Worm (Caenorhabditis elegans) whole organism, L1 larva: ENCODE measurements around the gene fbxa-4.

ENCODE experiments used
- F16B12.6 ChIP-seq: fragments of 150-350 bp; optimal IDR thresholded peaks from 2 replicates; lab custom pipeline; 2014; ENCODE audit warnings: missing biosample characterization, missing genetic modification characterization
- aly-2 ChIP-seq: fragments of 150-350 bp; optimal IDR thresholded peaks from 2 replicates; lab custom pipeline; 2014; ENCODE audit warnings: missing biosample characterization, missing genetic modification characterization
- blmp-1 ChIP-seq: fragments of 150-350 bp; optimal IDR thresholded peaks from 2 replicates; lab custom pipeline; 2014; ENCODE audit warnings: missing biosample characterization, missing genetic modification characterization
- ceh-90 ChIP-seq: sonication (generic microtip); optimal IDR thresholded peaks from 2 replicates; lab custom pipeline; 2016; ENCODE audit warnings: missing genetic modification characterization, missing compliant biosample characterization
- dsc-1 ChIP-seq: sonication (generic microtip); optimal IDR thresholded peaks from 2 replicates; lab custom pipeline; 2016; ENCODE audit warnings: mild to moderate bottlenecking, missing genetic modification characterization, missing compliant biosample characterization
- efl-1 ChIP-seq, 4 experiments: fragments of 150-350 bp; optimal IDR thresholded peaks in 3 of 4; peaks in 1 of 4; 1 replicate in 1 of 4; 2 replicates in 3 of 4; lab custom pipeline; 2014; ENCODE audit warnings: missing biosample characterization in 2 of 4, missing genetic modification characterization in 2 of 4, missing genetic modification reagents in 2 of 4
- elt-2 ChIP-seq: sonication (generic microtip); optimal IDR thresholded peaks from 2 replicates; lab custom pipeline; 2016; ENCODE audit warnings: missing genetic modification characterization, mild to moderate bottlenecking, inconsistent platforms, missing compliant biosample characterization, missing genetic modification reagents
- elt-3 ChIP-seq, 6 experiments: fragments of 150-350 bp in 1 of 6; sonication (generic microtip); optimal IDR thresholded peaks; 2 replicates each; lab custom pipeline; 2017 to 2018; ENCODE audit warnings: missing biosample characterization in 6 of 6, missing genetic modification characterization in 6 of 6, inconsistent platforms in 1 of 6
- ets-5 ChIP-seq: fragments of 200-800 bp; sonication (Bioruptor generic); IDR thresholded peaks from 2 replicates; pipeline ENCODE4 v1.3.6; 2022; ENCODE audit warnings: missing genetic modification characterization, missing compliant biosample characterization
- fkh-10 ChIP-seq: sonication (generic microtip); optimal IDR thresholded peaks from 2 replicates; lab custom pipeline; 2017; ENCODE audit warnings: missing biosample characterization, missing genetic modification reagents, missing genetic modification characterization
- fkh-8 ChIP-seq: sonication (generic microtip); optimal IDR thresholded peaks from 2 replicates; lab custom pipeline; 2016; ENCODE audit warnings: mild to moderate bottlenecking, missing genetic modification characterization, missing compliant biosample characterization
- fos-1 ChIP-seq: fragments of 150-350 bp; optimal IDR thresholded peaks from 2 replicates; lab custom pipeline; 2014; ENCODE audit warnings: missing biosample characterization, missing genetic modification characterization
- hlh-17 ChIP-seq: fragments of 200-800 bp; sonication (Bioruptor generic); optimal IDR thresholded peaks from 2 replicates; lab custom pipeline; 2018; ENCODE audit warnings: missing genetic modification characterization, mild to moderate bottlenecking, missing compliant biosample characterization, moderate library complexity, borderline replicate concordance
- lin-14 ChIP-seq: fragments of 200-800 bp; sonication (Bioruptor generic); optimal IDR thresholded peaks from 2 replicates; lab custom pipeline; 2018; ENCODE audit warnings: mild to moderate bottlenecking, missing genetic modification characterization, moderate library complexity, missing compliant biosample characterization
- lin-15B ChIP-seq: fragments of 150-350 bp; sonication (generic microtip); optimal IDR thresholded peaks from 3 replicates; lab custom pipeline; 2014; ENCODE audit warnings: missing biosample characterization, missing genetic modification characterization
- lin-35 ChIP-seq, 2 experiments: fragments of 150-350 bp; optimal IDR thresholded peaks; 2 replicates each; lab custom pipeline; 2014; ENCODE audit warnings: missing biosample characterization in 2 of 2, missing genetic modification characterization in 2 of 2, missing genetic modification reagents in 2 of 2
- lin-39 ChIP-seq: fragments of 150-350 bp; optimal IDR thresholded peaks from 2 replicates; lab custom pipeline; 2014; ENCODE audit warnings: missing biosample characterization, missing genetic modification reagents, missing genetic modification characterization
- lir-3 ChIP-seq: sonication (generic microtip); optimal IDR thresholded peaks from 2 replicates; lab custom pipeline; 2016; ENCODE audit warnings: mild to moderate bottlenecking, missing genetic modification characterization, moderate library complexity, missing compliant biosample characterization; ENCODE audit not compliant: poor library complexity
- mab-9 ChIP-seq: fragments of 200-800 bp; sonication (Bioruptor generic); IDR thresholded peaks from 2 replicates; pipeline ENCODE4 v1.3.6; 2022; ENCODE audit warnings: missing genetic modification reagents, missing genetic modification characterization, missing compliant biosample characterization
- mef-2 ChIP-seq: fragments of 150-350 bp; optimal IDR thresholded peaks from 2 replicates; lab custom pipeline; 2014; ENCODE audit warnings: missing biosample characterization, missing genetic modification characterization
- nhr-12 ChIP-seq: sonication (generic microtip); optimal IDR thresholded peaks from 2 replicates; lab custom pipeline; 2017; ENCODE audit warnings: missing biosample characterization, missing genetic modification characterization
- nhr-20 ChIP-seq: sonication (generic microtip); optimal IDR thresholded peaks from 2 replicates; lab custom pipeline; 2016; ENCODE audit warnings: mild to moderate bottlenecking, missing genetic modification characterization, missing compliant biosample characterization
- nhr-47 ChIP-seq: sonication (generic microtip); optimal IDR thresholded peaks from 2 replicates; lab custom pipeline; 2016; ENCODE audit warnings: mild to moderate bottlenecking, missing genetic modification characterization, moderate library complexity, missing compliant biosample characterization
- nhr-71 ChIP-seq: sonication (generic microtip); optimal IDR thresholded peaks from 2 replicates; lab custom pipeline; 2016; ENCODE audit warnings: mild to moderate bottlenecking, missing genetic modification characterization, moderate library complexity, missing compliant biosample characterization
- nhr-77 ChIP-seq: fragments of 150-350 bp; optimal IDR thresholded peaks from 2 replicates; lab custom pipeline; 2014; ENCODE audit warnings: missing biosample characterization, missing genetic modification characterization
- nhr-90 ChIP-seq: sonication (generic microtip); optimal IDR thresholded peaks from 2 replicates; lab custom pipeline; 2016; ENCODE audit warnings: mild to moderate bottlenecking, missing genetic modification characterization, missing compliant biosample characterization; ENCODE audit not compliant: poor library complexity
- rnt-1 ChIP-seq: sonication (generic microtip); optimal IDR thresholded peaks from 2 replicates; lab custom pipeline; 2016; ENCODE audit warnings: mild to moderate bottlenecking, missing genetic modification characterization, moderate library complexity, missing compliant biosample characterization
- snpc-4 ChIP-seq: fragments of 150-350 bp; optimal IDR thresholded peaks from 2 replicates; lab custom pipeline; 2014; ENCODE audit warnings: missing biosample characterization, missing genetic modification characterization
- sox-4 ChIP-seq: sonication (generic microtip); optimal IDR thresholded peaks from 2 replicates; lab custom pipeline; 2016; ENCODE audit warnings: missing genetic modification characterization, missing compliant biosample characterization
- sptf-1 ChIP-seq: fragments of 150-350 bp; optimal IDR thresholded peaks from 2 replicates; lab custom pipeline; 2014; ENCODE audit warnings: missing biosample characterization, missing genetic modification characterization
- sup-37 ChIP-seq: fragments of 200-800 bp; sonication (Bioruptor generic); optimal IDR thresholded peaks from 2 replicates; lab custom pipeline; 2018; ENCODE audit warnings: mild to moderate bottlenecking, missing genetic modification characterization, missing compliant biosample characterization
- tlp-1 ChIP-seq: fragments of 150-350 bp; optimal IDR thresholded peaks from 2 replicates; lab custom pipeline; 2014; ENCODE audit warnings: missing biosample characterization, missing genetic modification characterization
- unc-130 ChIP-seq: fragments of 150-350 bp; optimal IDR thresholded peaks from 2 replicates; lab custom pipeline; 2017; ENCODE audit warnings: missing biosample characterization, missing genetic modification characterization, inconsistent platforms
- unc-30 ChIP-seq: sonication (generic microtip); optimal IDR thresholded peaks from 2 replicates; lab custom pipeline; 2017; ENCODE audit warnings: missing biosample characterization, missing genetic modification characterization
- unc-62 ChIP-seq: fragments of 150-350 bp; optimal IDR thresholded peaks from 2 replicates; lab custom pipeline; 2014; ENCODE audit warnings: missing biosample characterization, missing genetic modification reagents, missing genetic modification characterization
- unc-98 ChIP-seq: fragments of 200-800 bp; sonication (Bioruptor generic); IDR thresholded peaks from 2 replicates; pipeline ENCODE4 v1.3.6; 2022; ENCODE audit warnings: missing genetic modification characterization, missing compliant biosample characterization
- vab-15 ChIP-seq: sonication (generic microtip); optimal IDR thresholded peaks from 2 replicates; lab custom pipeline; 2017; ENCODE audit warnings: missing genotype, mild to moderate bottlenecking, missing genetic modification characterization, missing compliant biosample characterization
- xbp-1 ChIP-seq: sonication (generic microtip); optimal IDR thresholded peaks from 2 replicates; lab custom pipeline; 2016; ENCODE audit warnings: missing genetic modification characterization, missing compliant biosample characterization
- zag-1 ChIP-seq: fragments of 150-350 bp; optimal IDR thresholded peaks from 2 replicates; lab custom pipeline; 2014; ENCODE audit warnings: missing biosample characterization, missing genetic modification characterization

Gene fbxa-4

ce11 chrII:2438180-2438579, 22.8 kb upstream of the fbxa-4 start:
- TF ChIP-seq snpc-4 (tag; lab: Kevin White, UChicago): no peak
- TF ChIP-seq elt-2 (tag; lab: Kevin White, UChicago): peak; percentile 62
- TF ChIP-seq unc-130 (tag; lab: Kevin White, UChicago): no peak
- TF ChIP-seq, all 84 proteins: peak for 1

- TF ChIP-seq rnt-1 (tag; lab: Kevin White, UChicago) (peak; percentile 42), xbp-1 (tag; lab: Kevin White, UChicago) (no peak), elt-3 (tag; optimal IDR thresholded peaks at IDR 0.05; lab: Kevin White, UChicago) (peak in 1 of 6 experiments; percentile 25), blmp-1 (tag; lab: Kevin White, UChicago) (peak; percentile 67), nhr-90 (tag; lab: Kevin White, UChicago) (peak; percentile 11), lin-14 (GFP tag; lab: Kevin White, UChicago) (peak; percentile 68)
Observed at ce11 chrII:2436757-2437156, 21.4 kb upstream of the fbxa-4 start.

ce11 chrII:2435566-2435965, 20.2 kb upstream of the fbxa-4 start:
- TF ChIP-seq elt-3 (tag; optimal IDR thresholded peaks at IDR 0.05; lab: Kevin White, UChicago): peak in 2 of 6 experiments; percentile 21 to 29
- TF ChIP-seq blmp-1 (tag; lab: Kevin White, UChicago): peak; percentile 97
- no peak for TF ChIP-seq nhr-12 (tag; lab: Kevin White, UChicago)
- TF ChIP-seq fos-1 (tag; lab: Kevin White, UChicago): no peak
- no peak for TF ChIP-seq hlh-17 (GFP tag; lab: Kevin White, UChicago)
- no peak for TF ChIP-seq efl-1 (optimal IDR thresholded peaks at IDR 0.05; lab: Kevin White, UChicago)
- peak in 1 of 2 experiments; percentile 40 for TF ChIP-seq efl-1 (GFP tag; optimal IDR thresholded peaks at IDR 0.05 in 1 of 2; lab: Kevin White, UChicago)
- TF ChIP-seq, all 84 proteins: peak for 3

- TF ChIP-seq lin-15B: no peak
- no peak for TF ChIP-seq elt-3 (tag; optimal IDR thresholded peaks at IDR 0.05; lab: Kevin White, UChicago)
- no peak for TF ChIP-seq lin-35 (GFP tag; optimal IDR thresholded peaks at IDR 0.05; lab: Kevin White, UChicago)
- TF ChIP-seq lir-3: no peak
- no peak for TF ChIP-seq nhr-47 (tag; lab: Kevin White, UChicago)
- TF ChIP-seq fkh-8 (tag; lab: Kevin White, UChicago): no peak
- no peak for TF ChIP-seq sptf-1 (tag; lab: Kevin White, UChicago)
- TF ChIP-seq aly-2 (tag; lab: Kevin White, UChicago): no peak
- TF ChIP-seq tlp-1 (tag; lab: Kevin White, UChicago): no peak
- TF ChIP-seq lin-14 (GFP tag; lab: Kevin White, UChicago): no peak
- TF ChIP-seq lin-39 (tag; lab: Kevin White, UChicago): no peak
- TF ChIP-seq unc-30: no peak
- TF ChIP-seq dsc-1 (tag; lab: Kevin White, UChicago): no peak
- no peak for TF ChIP-seq sox-4 (tag; lab: Kevin White, UChicago)
- TF ChIP-seq fos-1 (tag; lab: Kevin White, UChicago): no peak
- TF ChIP-seq vab-15: no peak
- TF ChIP-seq efl-1 (optimal IDR thresholded peaks at IDR 0.05; lab: Kevin White, UChicago): no peak
- TF ChIP-seq efl-1 (GFP tag; optimal IDR thresholded peaks at IDR 0.05 in 1 of 2; lab: Kevin White, UChicago): no peak
- no peak for TF ChIP-seq nhr-90 (tag; lab: Kevin White, UChicago)
- no peak for TF ChIP-seq ets-5 (GFP tag; lab: Robert Waterston, UW)
Observed at ce11 chrII:2431972-2432371, 16.6 kb upstream of the fbxa-4 start, which contains the start of gene ceh-86. Gene ceh-86 (minus strand): TSS chrII:2432072.

ce11 chrII:2422427-2422826, 7.1 kb upstream of the fbxa-4 start:
- TF ChIP-seq efl-1 (optimal IDR thresholded peaks at IDR 0.05; lab: Kevin White, UChicago): no peak
- TF ChIP-seq efl-1 (GFP tag; optimal IDR thresholded peaks at IDR 0.05 in 1 of 2; lab: Kevin White, UChicago): peak in 1 of 2 experiments; percentile 38
- no peak for TF ChIP-seq unc-62

ce11 chrII:2421905-2422304, 6.6 kb upstream of the fbxa-4 start, which contains the start of gene F42G2.2:
Gene F42G2.2 (plus strand): TSS chrII:2422205.
- TF ChIP-seq nhr-71 (tag; lab: Kevin White, UChicago) (no peak), sup-37 (GFP tag; lab: Kevin White, UChicago) (no peak), ceh-90 (tag; lab: Kevin White, UChicago) (no peak), nhr-20 (no peak), lir-3 (no peak), mab-9 (no peak), nhr-77 (tag; lab: Kevin White, UChicago) (no peak), unc-130 (tag; lab: Kevin White, UChicago) (no peak), unc-98 (no peak), zag-1 (tag; lab: Kevin White, UChicago) (no peak), F16B12.6 (no peak), mef-2 (tag; lab: Kevin White, UChicago) (no peak), fkh-10 (GFP tag; lab: Kevin White, UChicago) (no peak)
